Worm (Caenorhabditis elegans) whole organism, L3 larva: ENCODE results near the gene nhr-128.

ENCODE experiments used
- R02D3.7 ChIP-seq: fragments of 150-350 bp; optimal IDR thresholded peaks from 2 replicates; lab custom pipeline; 2014; ENCODE audit warnings: missing biosample characterization, missing genetic modification characterization
- aly-2 ChIP-seq: fragments of 150-350 bp; optimal IDR thresholded peaks from 2 replicates; lab custom pipeline; 2014; ENCODE audit warnings: missing biosample characterization, missing genetic modification characterization
- ama-1 ChIP-seq: fragments of 150-350 bp; optimal IDR thresholded peaks from 2 replicates; lab custom pipeline; 2018
- ceh-16 ChIP-seq: sonication (generic microtip); optimal IDR thresholded peaks from 2 replicates; lab custom pipeline; 2017; ENCODE audit warnings: missing biosample characterization, missing genetic modification characterization
- ceh-28 ChIP-seq: fragments of 150-350 bp; optimal IDR thresholded peaks from 2 replicates; lab custom pipeline; 2014; ENCODE audit warnings: missing biosample characterization, missing genetic modification reagents, missing genetic modification characterization
- ceh-82 ChIP-seq: fragments of 150-350 bp; optimal IDR thresholded peaks from 2 replicates; lab custom pipeline; 2014; ENCODE audit warnings: missing biosample characterization, missing genetic modification characterization
- ceh-9 ChIP-seq: sonication (generic microtip); optimal IDR thresholded peaks from 2 replicates; lab custom pipeline; 2018; ENCODE audit warnings: missing biosample characterization, missing genetic modification characterization
- daf-12 ChIP-seq: fragments of 150-350 bp; optimal IDR thresholded peaks from 2 replicates; lab custom pipeline; 2014; ENCODE audit warnings: missing biosample characterization, missing genetic modification reagents, missing genetic modification characterization
- egl-27 ChIP-seq: sonication (generic microtip); optimal IDR thresholded peaks from 4 replicates; lab custom pipeline; 2017; ENCODE audit warnings: missing biosample characterization, missing genetic modification reagents, missing genetic modification characterization
- egl-5 ChIP-seq: fragments of 150-350 bp; optimal IDR thresholded peaks from 2 replicates; lab custom pipeline; 2017; ENCODE audit warnings: missing biosample characterization, missing genetic modification reagents, missing genetic modification characterization, inconsistent platforms
- elt-1 ChIP-seq: fragments of 150-350 bp; optimal IDR thresholded peaks from 2 replicates; lab custom pipeline; 2014; ENCODE audit warnings: missing biosample characterization, missing genetic modification characterization
- elt-2 ChIP-seq: sonication (generic microtip); optimal IDR thresholded peaks from 2 replicates; lab custom pipeline; 2016; ENCODE audit warnings: missing genetic modification reagents, mild to moderate bottlenecking, missing genetic modification characterization, missing compliant biosample characterization
- elt-3 ChIP-seq, 3 experiments: fragments of 150-350 bp in 1 of 3; sonication (generic microtip) in 2 of 3; optimal IDR thresholded peaks; 2 replicates in 2 of 3; 4 replicates in 1 of 3; lab custom pipeline; 2014 to 2017; ENCODE audit warnings: missing biosample characterization in 3 of 3, missing genetic modification characterization in 3 of 3
- eor-1 ChIP-seq, 2 experiments: fragments of 150-350 bp; optimal IDR thresholded peaks; 2 replicates each; lab custom pipeline; 2014 to 2018; ENCODE audit warnings: missing biosample characterization in 2 of 2, missing genetic modification characterization in 2 of 2
- fkh-10 ChIP-seq: sonication (generic microtip); optimal IDR thresholded peaks from 2 replicates; lab custom pipeline; 2017; ENCODE audit warnings: missing biosample characterization, missing genetic modification reagents, missing genetic modification characterization
- fkh-2 ChIP-seq: fragments of 150-350 bp; optimal IDR thresholded peaks from 2 replicates; lab custom pipeline; 2014; ENCODE audit warnings: missing biosample characterization, missing genetic modification reagents, missing genetic modification characterization
- fos-1 ChIP-seq: fragments of 150-350 bp; optimal IDR thresholded peaks from 2 replicates; lab custom pipeline; 2014; ENCODE audit warnings: missing biosample characterization, missing genetic modification characterization
- hmg-11 ChIP-seq: sonication (generic microtip); optimal IDR thresholded peaks from 2 replicates; lab custom pipeline; 2016; ENCODE audit warnings: missing genetic modification characterization, missing compliant biosample characterization
- jun-1 ChIP-seq: fragments of 150-350 bp; optimal IDR thresholded peaks from 2 replicates; lab custom pipeline; 2014; ENCODE audit warnings: missing biosample characterization, missing genetic modification reagents, missing genetic modification characterization
- lin-15B ChIP-seq: fragments of 150-350 bp; optimal IDR thresholded peaks from 2 replicates; lab custom pipeline; 2014; ENCODE audit warnings: missing biosample characterization, missing genetic modification characterization
- lin-39 ChIP-seq: fragments of 150-350 bp; optimal IDR thresholded peaks from 2 replicates; lab custom pipeline; 2018; ENCODE audit warnings: missing biosample characterization, missing genetic modification reagents, missing genetic modification characterization
- lsy-12 ChIP-seq: sonication (generic microtip); optimal IDR thresholded peaks from 2 replicates; lab custom pipeline; 2016; ENCODE audit warnings: mild to moderate bottlenecking, missing genetic modification characterization, missing compliant biosample characterization
- mdl-1 ChIP-seq: fragments of 150-350 bp; optimal IDR thresholded peaks from 2 replicates; lab custom pipeline; 2014; ENCODE audit warnings: missing biosample characterization, missing genetic modification characterization
- mml-1 ChIP-seq: fragments of 150-350 bp; sonication (generic microtip); optimal IDR thresholded peaks from 3 replicates; lab custom pipeline; 2014; ENCODE audit warnings: missing biosample characterization, missing genetic modification characterization
- nfya-1 ChIP-seq: sonication (generic microtip); optimal IDR thresholded peaks from 2 replicates; lab custom pipeline; 2017; ENCODE audit warnings: missing genetic modification characterization, mild to moderate bottlenecking, missing compliant biosample characterization, antibody characterized with exemption, moderate library complexity; ENCODE audit not compliant: insufficient read depth
- nhr-11 ChIP-seq: fragments of 150-350 bp; optimal IDR thresholded peaks from 2 replicates; lab custom pipeline; 2014; ENCODE audit warnings: missing biosample characterization, missing genetic modification characterization
- nhr-23 ChIP-seq: fragments of 150-350 bp; optimal IDR thresholded peaks from 2 replicates; lab custom pipeline; 2014; ENCODE audit warnings: missing biosample characterization, missing genetic modification reagents, missing genetic modification characterization
- nhr-237 ChIP-seq: fragments of 150-350 bp; optimal IDR thresholded peaks from 2 replicates; lab custom pipeline; 2014; ENCODE audit warnings: missing biosample characterization, missing genetic modification characterization
- nhr-25 ChIP-seq: sonication (generic microtip); optimal IDR thresholded peaks from 2 replicates; lab custom pipeline; 2017; ENCODE audit warnings: missing biosample characterization, missing genetic modification characterization
- nhr-28 ChIP-seq: fragments of 150-350 bp; optimal IDR thresholded peaks from 2 replicates; lab custom pipeline; 2014; ENCODE audit warnings: missing biosample characterization, missing genetic modification characterization
- nhr-43 ChIP-seq: sonication (generic microtip); optimal IDR thresholded peaks from 2 replicates; lab custom pipeline; 2016; ENCODE audit warnings: mild to moderate bottlenecking, missing genetic modification characterization, missing compliant biosample characterization; ENCODE audit not compliant: poor library complexity, severe bottlenecking
- nhr-67 ChIP-seq: fragments of 150-350 bp; optimal IDR thresholded peaks from 2 replicates; lab custom pipeline; 2014; ENCODE audit warnings: missing biosample characterization, missing genetic modification characterization
- nhr-76 ChIP-seq: fragments of 150-350 bp; sonication (generic microtip); optimal IDR thresholded peaks from 5 replicates; lab custom pipeline; 2014; ENCODE audit warnings: missing biosample characterization, missing genetic modification characterization
- pha-4 ChIP-seq: fragments of 150-350 bp; optimal IDR thresholded peaks from 2 replicates; lab custom pipeline; 2014; ENCODE audit warnings: missing biosample characterization, missing genetic modification reagents, missing genetic modification characterization
- pqm-1 ChIP-seq: fragments of 150-350 bp; optimal IDR thresholded peaks from 2 replicates; lab custom pipeline; 2017; ENCODE audit warnings: missing biosample characterization, missing genetic modification characterization, inconsistent platforms
- sea-2 ChIP-seq: fragments of 150-350 bp; sonication (generic microtip); optimal IDR thresholded peaks from 4 replicates; lab custom pipeline; 2014; ENCODE audit warnings: missing biosample characterization, missing genetic modification reagents, missing genetic modification characterization
- skn-1 ChIP-seq: fragments of 150-350 bp; optimal IDR thresholded peaks from 2 replicates; lab custom pipeline; 2014; ENCODE audit warnings: missing biosample characterization, missing genetic modification characterization
- snpc-4 ChIP-seq: fragments of 150-350 bp; optimal IDR thresholded peaks from 2 replicates; lab custom pipeline; 2014; ENCODE audit warnings: missing biosample characterization, missing genetic modification characterization
- tbx-2 ChIP-seq: sonication (generic microtip); optimal IDR thresholded peaks from 2 replicates; lab custom pipeline; 2016; ENCODE audit warnings: mild to moderate bottlenecking, missing genetic modification characterization, missing compliant biosample characterization
- unc-39 ChIP-seq: sonication (generic microtip); optimal IDR thresholded peaks from 4 replicates; lab custom pipeline; 2017; ENCODE audit warnings: missing biosample characterization, missing genetic modification characterization
- unc-62 ChIP-seq: fragments of 150-350 bp; sonication (generic microtip); optimal IDR thresholded peaks from 4 replicates; lab custom pipeline; 2014; ENCODE audit warnings: missing biosample characterization, missing genetic modification reagents, missing genetic modification characterization
- zag-1 ChIP-seq: fragments of 150-350 bp; optimal IDR thresholded peaks from 2 replicates; lab custom pipeline; 2014; ENCODE audit warnings: missing biosample characterization, missing genetic modification characterization
- ztf-11 ChIP-seq: fragments of 150-350 bp; optimal IDR thresholded peaks from 2 replicates; lab custom pipeline; 2014; ENCODE audit warnings: missing biosample characterization, missing genetic modification characterization
- ztf-4 ChIP-seq: fragments of 150-350 bp; optimal IDR thresholded peaks from 2 replicates; lab custom pipeline; 2014; ENCODE audit warnings: missing biosample characterization, missing genetic modification characterization

nhr-128 gene

ce11 chrV:2251774-2252173 lies 29.9 kb downstream of the nhr-128 start:
- peak; percentile 13 for TF ChIP-seq pqm-1
- TF ChIP-seq elt-2 (tag; lab: Kevin White, UChicago): peak; percentile 55
- no peak for TF ChIP-seq ama-1
- TF ChIP-seq, all 47 proteins: peak for 2

- no peak for TF ChIP-seq skn-1 (tag; lab: Kevin White, UChicago)
- no peak for TF ChIP-seq nhr-28
Measured at ce11 chrV:2254553-2255124, 32.8 kb downstream of the nhr-128 start, which contains the start of gene str-253. Gene str-253, minus strand, starts transcription at chrV:2254603.

- TF ChIP-seq hmg-11 (tag; lab: Kevin White, UChicago): peak; percentile 15
Measured at ce11 chrV:2255191-2255590, 33.3 kb downstream of the nhr-128 start, which contains the start of gene F41B5.1. Gene F41B5.1, plus strand, starts transcription at chrV:2255533.

- TF ChIP-seq elt-3 (tag; optimal IDR thresholded peaks at IDR 0.05; lab: Kevin White, UChicago) (no peak), snpc-4 (tag; lab: Kevin White, UChicago) (no peak), ama-1 (no peak), jun-1 (tag; lab: Kevin White, UChicago) (no peak), ceh-82 (tag; lab: Kevin White, UChicago) (no peak), tbx-2 (tag; lab: Kevin White, UChicago) (no peak), hmg-11 (tag; lab: Kevin White, UChicago) (no peak), unc-39 (tag; lab: Kevin White, UChicago) (no peak), egl-5 (tag; lab: Kevin White, UChicago) (no peak), pqm-1 (no peak), nhr-67 (tag; lab: Kevin White, UChicago) (no peak), sea-2 (GFP tag; lab: Kevin White, UChicago) (no peak), eor-1 (tag; optimal IDR thresholded peaks at IDR 0.05; lab: Kevin White, UChicago) (no peak), ceh-28 (tag; lab: Kevin White, UChicago) (no peak), nhr-76 (tag; lab: Kevin White, UChicago) (no peak), ztf-11 (tag; lab: Kevin White, UChicago) (no peak), ceh-16 (tag; lab: Kevin White, UChicago) (no peak), nfya-1 (tag; lab: Kevin White, UChicago) (peak; percentile 16), nhr-43 (tag; lab: Kevin White, UChicago) (no peak), egl-27 (tag; lab: Kevin White, UChicago) (no peak), skn-1 (tag; lab: Kevin White, UChicago) (peak; percentile 89), fkh-2 (tag; lab: Kevin White, UChicago) (no peak), zag-1 (tag; lab: Kevin White, UChicago) (no peak), pha-4 (tag; lab: Kevin White, UChicago) (peak; percentile 83), lin-15B (tag; lab: Kevin White, UChicago) (no peak), elt-1 (tag; lab: Kevin White, UChicago) (no peak), ceh-9 (tag; lab: Kevin White, UChicago) (no peak), elt-2 (tag; lab: Kevin White, UChicago) (peak; percentile 28), lsy-12 (no peak), fkh-10 (no peak), nhr-25 (tag; lab: Kevin White, UChicago) (no peak), mml-1 (tag; lab: Kevin White, UChicago) (no peak), daf-12 (tag; lab: Kevin White, UChicago) (no peak), nhr-28 (no peak), nhr-11 (tag; lab: Kevin White, UChicago) (no peak), mdl-1 (tag; lab: Kevin White, UChicago) (no peak), nhr-23 (tag; lab: Kevin White, UChicago) (peak; percentile 3), fos-1 (tag; lab: Kevin White, UChicago) (no peak), aly-2 (tag; lab: Kevin White, UChicago) (no peak), nhr-237 (tag; lab: Kevin White, UChicago) (no peak), ztf-4 (tag; lab: Kevin White, UChicago) (no peak), R02D3.7 (tag; lab: Kevin White, UChicago) (no peak), lin-39 (tag; lab: Kevin White, UChicago) (no peak), unc-62 (GFP tag; lab: Kevin White, UChicago) (no peak)
Measured at ce11 chrV:2259750-2260149, 37.9 kb downstream of the nhr-128 start, which contains the start of gene nhr-182. Gene nhr-182, minus strand, starts transcription at chrV:2259927.
